Worm (Caenorhabditis elegans): ENCODE results near the gene C01F6.14.
A peak's percentile ranks its signal among the peaks of the same experiment; 100 is the strongest.

Gene C01F6.14

ce11 chrIV:9100835-9101234 lies 3.1 kb downstream of the C01F6.14 start:
- TF ChIP-seq gei-8 (GFP tag; optimal IDR thresholded peaks at IDR 0.05), result no peak
- no peak for TF ChIP-seq fos-1 (tag; optimal IDR thresholded peaks at IDR 0.05)
- TF ChIP-seq daf-19 (GFP tag; conservative IDR thresholded peaks at IDR 0.05), result no peak
- peak in 1 of 2 experiments; percentile 99 for TF ChIP-seq unc-62 (GFP tag; optimal IDR thresholded peaks at IDR 0.05 in 1 of 2)
- no peak for TF ChIP-seq unc-62 (tag; optimal IDR thresholded peaks at IDR 0.05)

ce11 chrIV:9098942-9099341 lies 5.0 kb downstream of the C01F6.14 start, which contains the start of gene gldi-10:
Gene gldi-10, plus strand, starts transcription at chrIV:9099242.
- no peak for TF ChIP-seq lsy-2 (tag; optimal IDR thresholded peaks at IDR 0.05)
- no peak for TF ChIP-seq zfp-3 (GFP tag; conservative IDR thresholded peaks at IDR 0.05)
- TF ChIP-seq aha-1 (tag), result peak; percentile 16

- TF ChIP-seq nhr-48 (tag; optimal IDR thresholded peaks at IDR 0.05) (no peak), hlh-30 (tag; optimal IDR thresholded peaks at IDR 0.05; ENCODE audit: insufficient read depth) (peak; percentile 72), mes-2 (tag; optimal IDR thresholded peaks at IDR 0.05; ENCODE audit: poor library complexity, severe bottlenecking) (peak; percentile 20), mdl-1 (tag; optimal IDR thresholded peaks at IDR 0.05) (peak in 1 of 2 experiments; percentile 19), snpc-1.2 (GFP tag; IDR thresholded peaks at IDR 0.05) (0 out of 2 replicates have a peak, but pooled peaks have one; percentile 46), T20F7.1 (GFP tag; optimal IDR thresholded peaks at IDR 0.05) (peak; percentile 42), madf-5 (GFP tag; IDR thresholded peaks at IDR 0.05) (no peak), fkh-10 (GFP tag; optimal IDR thresholded peaks at IDR 0.05) (no peak), spr-1 (tag; optimal IDR thresholded peaks at IDR 0.05) (no peak), F49E8.2 (tag; optimal IDR thresholded peaks at IDR 0.05; ENCODE audit: borderline replicate concordance) (peak; percentile 10), Y75B8A.6 (GFP tag; IDR thresholded peaks at IDR 0.05) (no peak), lim-7 (GFP tag; IDR thresholded peaks at IDR 0.05) (no peak), madf-9 (GFP tag; conservative IDR thresholded peaks at IDR 0.05) (no peak), dpl-1 (GFP tag; optimal IDR thresholded peaks at IDR 0.05) (peak; percentile 59), lin-15B (tag; optimal IDR thresholded peaks at IDR 0.05) (no peak), saeg-2 (GFP tag; IDR thresholded peaks at IDR 0.05) (no peak), nhr-111 (GFP tag; optimal IDR thresholded peaks at IDR 0.05) (no peak), snpc-4 (tag; optimal IDR thresholded peaks at IDR 0.05) (no peak), unc-130 (GFP tag; optimal IDR thresholded peaks at IDR 0.05) (peak; percentile 31)
These were observed 7.6 kb downstream of the C01F6.14 start, which contains the start of the genes znf-706 and cpna-3 for ce11 chrIV:9096160-9096879. Gene znf-706, minus strand, starts transcription at chrIV:9096231. Gene cpna-3, plus strand, starts transcription at chrIV:9096842.

ce11 chrIV:9095553-9095952 lies 8.4 kb downstream of the C01F6.14 start, which contains the start of gene icln-1:
Gene icln-1, minus strand, starts transcription at chrIV:9095653.
- TF ChIP-seq cey-2 (tag; optimal IDR thresholded peaks at IDR 0.05; ENCODE audit: borderline replicate concordance, insufficient read depth), result no peak
- TF ChIP-seq spr-1 (tag; optimal IDR thresholded peaks at IDR 0.05), result no peak
- no peak for TF ChIP-seq daf-8 (GFP tag; IDR thresholded peaks at IDR 0.05)
- TF ChIP-seq ctbp-1 (GFP tag; IDR thresholded peaks at IDR 0.05), result no peak
- no peak for TF ChIP-seq hlh-30 (tag; optimal IDR thresholded peaks at IDR 0.05; ENCODE audit: insufficient read depth)
- TF ChIP-seq hif-1 (tag; optimal IDR thresholded peaks at IDR 0.05), result no peak
- TF ChIP-seq lin-15B (tag; optimal IDR thresholded peaks at IDR 0.05), result no peak
- TF ChIP-seq dmd-6 (GFP tag; IDR thresholded peaks at IDR 0.05), result no peak
- no peak for TF ChIP-seq aly-2 (tag; optimal IDR thresholded peaks at IDR 0.05)
- no peak for TF ChIP-seq nhr-76 (tag; optimal IDR thresholded peaks at IDR 0.05)
- no peak for TF ChIP-seq ceh-28 (tag; optimal IDR thresholded peaks at IDR 0.05)
- no peak for TF ChIP-seq ces-1 (GFP tag; optimal IDR thresholded peaks at IDR 0.05)
- no peak for TF ChIP-seq unc-62 (GFP tag; optimal IDR thresholded peaks at IDR 0.05 in 1 of 2)
- no peak for TF ChIP-seq unc-62 (tag; optimal IDR thresholded peaks at IDR 0.05)
- TF ChIP-seq set-16 (GFP tag; IDR thresholded peaks at IDR 0.05), result no peak
